Fruit fly (Drosophila melanogaster) whole organism, adult: Measurements from ENCODE around the gene CG6168.

ENCODE experiments used
- CG7101 ChIP-seq: fragments of 200-800 bp; sonication (Bioruptor generic); optimal IDR thresholded peaks from 2 replicates; lab custom pipeline; 2018; ENCODE audit warnings: missing biosample characterization, mild to moderate bottlenecking, missing genetic modification characterization, moderate library complexity
- Clk ChIP-seq: fragments of 200-800 bp; sonication (Bioruptor generic); optimal IDR thresholded peaks from 2 replicates; lab custom pipeline; 2017; ENCODE audit warnings: missing biosample characterization, missing genetic modification characterization

DNA sequence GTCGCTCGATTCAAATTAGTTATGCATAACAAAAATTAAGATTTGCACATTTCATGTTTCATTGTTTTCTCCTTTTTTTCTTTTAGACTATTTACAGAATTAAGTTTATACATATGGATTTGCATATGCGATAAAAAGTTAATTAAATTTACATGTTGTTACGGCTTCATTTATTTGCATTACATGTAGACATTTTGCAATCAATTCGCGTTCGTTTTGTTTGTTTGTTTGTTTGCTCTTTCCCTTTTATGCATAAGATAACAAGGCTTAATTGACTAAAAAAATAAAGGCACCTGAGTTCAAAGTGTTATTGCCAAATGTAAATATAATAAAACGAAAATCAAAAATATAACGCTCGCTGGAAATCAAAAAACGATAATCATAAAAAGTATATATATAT is 33.5 kb downstream of the CG6168 start:
- TF ChIP-seq CG7101 (tag; lab: Kevin White, UChicago), result no peak
- no peak for TF ChIP-seq Clk (GFP tag; lab: Kevin White, UChicago)
